Fruit fly (Drosophila melanogaster): ENCODE data around the gene Syp.

DNA sequence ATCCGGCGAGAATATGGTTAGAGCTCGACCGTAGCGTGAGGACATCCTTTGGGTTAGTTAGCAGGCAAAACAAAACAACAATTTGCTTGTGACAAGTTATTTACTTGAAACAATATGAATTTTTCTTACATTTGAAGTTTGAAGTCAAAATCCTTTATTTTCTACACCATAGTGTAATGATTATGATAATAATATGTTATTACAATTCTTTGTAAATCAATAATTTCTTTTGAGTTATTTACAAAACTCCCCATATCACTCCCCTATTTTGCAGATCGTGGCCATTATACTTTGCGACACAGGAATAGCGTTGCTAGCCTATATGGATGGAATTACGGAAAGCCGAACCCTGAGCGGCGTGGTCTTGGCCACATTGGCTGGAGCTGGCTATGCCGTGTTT lies 7.6 kb upstream of the Syp start, which contains the start of gene Prosalpha4T1:
- TF ChIP-seq CG8478 (optimal IDR thresholded peaks at IDR 0.05), result no peak
- TF ChIP-seq CTCF (optimal IDR thresholded peaks at IDR 0.05), result no peak
